Worm (Caenorhabditis elegans) whole organism, L4 larva: ENCODE results near the gene C08F1.8.

Source experiments
- F44E2.7 ChIP-seq: fragments of 200-800 bp; sonication (Bioruptor generic); IDR thresholded peaks from 2 replicates; pipeline ENCODE4 v2.1.2; 2022; ENCODE audit warnings: missing genetic modification characterization, missing compliant biosample characterization
- R02D3.7 ChIP-seq: fragments of 150-350 bp; sonication (generic microtip); optimal IDR thresholded peaks from 3 replicates; lab custom pipeline; 2014; ENCODE audit warnings: missing biosample characterization, missing genetic modification characterization
- ama-1 ChIP-seq: fragments of 150-350 bp; optimal IDR thresholded peaks from 2 replicates; lab custom pipeline; 2014; ENCODE audit warnings: inconsistent platforms, mixed read lengths
- ceh-82 ChIP-seq: sonication (generic microtip); optimal IDR thresholded peaks from 2 replicates; lab custom pipeline; 2017; ENCODE audit warnings: missing biosample characterization, missing genetic modification characterization
- daf-19 ChIP-seq: fragments of 200-800 bp; sonication (Bioruptor generic); conservative IDR thresholded peaks from 2 replicates; pipeline ENCODE4 v1.3.6; 2022; ENCODE audit warnings: missing genetic modification characterization, missing compliant biosample characterization
- jun-1 ChIP-seq: fragments of 150-350 bp; optimal IDR thresholded peaks from 2 replicates; lab custom pipeline; 2014; ENCODE audit warnings: missing biosample characterization, missing genetic modification reagents, missing genetic modification characterization
- lin-39 ChIP-seq: fragments of 150-350 bp; optimal IDR thresholded peaks from 2 replicates; lab custom pipeline; 2014; ENCODE audit warnings: missing biosample characterization, missing genetic modification reagents, missing genetic modification characterization
- lir-3 ChIP-seq: sonication (generic microtip); optimal IDR thresholded peaks from 2 replicates; lab custom pipeline; 2016; ENCODE audit warnings: mild to moderate bottlenecking, missing genetic modification characterization, missing compliant biosample characterization
- lsy-2 ChIP-seq, 2 experiments: fragments of 150-350 bp in 1 of 2; sonication (generic microtip) in 1 of 2; optimal IDR thresholded peaks; 2 replicates each; lab custom pipeline; 2014 to 2017; ENCODE audit warnings: missing biosample characterization in 2 of 2, missing genetic modification characterization in 2 of 2
- nhr-28 ChIP-seq: fragments of 150-350 bp; optimal IDR thresholded peaks from 2 replicates; lab custom pipeline; 2014; ENCODE audit warnings: missing biosample characterization, missing genetic modification characterization
- nhr-41 ChIP-seq: fragments of 200-800 bp; sonication (Bioruptor generic); IDR thresholded peaks from 2 replicates; pipeline ENCODE4 v1.3.6; 2022; ENCODE audit warnings: missing genetic modification reagents, missing genetic modification characterization, missing compliant biosample characterization
- unc-130 ChIP-seq: sonication (generic microtip); optimal IDR thresholded peaks from 2 replicates; lab custom pipeline; 2016; ENCODE audit warnings: missing genetic modification reagents, missing genetic modification characterization, missing compliant biosample characterization
- unc-62 ChIP-seq, 3 experiments: fragments of 150-350 bp in 1 of 3; sonication (generic microtip); optimal IDR thresholded peaks in 2 of 3; peaks in 1 of 3; 1 replicate in 1 of 3; 2 replicates in 2 of 3; lab custom pipeline; 2014 to 2017; ENCODE audit warnings: missing biosample characterization in 3 of 3, missing genetic modification characterization in 3 of 3, missing genetic modification reagents in 3 of 3, missing genotype in 1 of 3

- TF ChIP-seq lir-3 (tag; lab: Kevin White, UChicago) (no peak), F44E2.7 (no peak), lsy-2 (tag; optimal IDR thresholded peaks at IDR 0.05; lab: Kevin White, UChicago) (no peak), lin-39 (no peak), R02D3.7 (no peak), unc-62 (GFP tag; optimal IDR thresholded peaks at IDR 0.05 in 1 of 2; lab: Kevin White, UChicago) (no peak), unc-62 (tag; optimal IDR thresholded peaks at IDR 0.05; lab: Kevin White, UChicago) (no peak), nhr-41 (GFP tag; lab: Robert Waterston, UW) (no peak), nhr-28 (tag; lab: Kevin White, UChicago) (no peak), unc-130 (no peak), jun-1 (no peak), daf-19 (GFP tag; lab: Robert Waterston, UW) (no peak), ama-1 (no peak), ceh-82 (tag; lab: Kevin White, UChicago) (no peak)
Measured at ce11 chrII:1850840-1851294, 42.8 kb upstream of the C08F1.8 start, which contains the start of gene C52E2.3.
